Fruit fly (Drosophila melanogaster) whole organism, pupa: ENCODE measurements around the gene jus.

Experiments
- CG12605 ChIP-seq: fragments of 200-800 bp; sonication (Bioruptor generic); IDR thresholded peaks from 2 replicates; pipeline ENCODE4 v1.3.6; 2022; ENCODE audit warnings: missing biosample characterization, missing genetic modification characterization
- CG13204 ChIP-seq: fragments of 200-800 bp; sonication (Bioruptor generic); optimal IDR thresholded peaks from 2 replicates; lab custom pipeline; 2018; ENCODE audit warnings: missing biosample characterization, mild to moderate bottlenecking, missing genetic modification characterization, moderate library complexity
- CG14655 ChIP-seq: fragments of 200-800 bp; sonication (Bioruptor generic); optimal IDR thresholded peaks from 3 replicates; lab custom pipeline; 2017; ENCODE audit warnings: mild to moderate bottlenecking, missing biosample characterization, missing genetic modification reagents, missing genetic modification characterization
- CG15710 ChIP-seq: fragments of 200-800 bp; sonication (Bioruptor generic); optimal IDR thresholded peaks from 2 replicates; lab custom pipeline; 2018; ENCODE audit warnings: missing biosample characterization, mild to moderate bottlenecking, missing genetic modification characterization, moderate library complexity
- CG17806 ChIP-seq: fragments of 200-800 bp; sonication (Bioruptor generic); optimal IDR thresholded peaks from 2 replicates; lab custom pipeline; 2018; ENCODE audit warnings: missing biosample characterization, mild to moderate bottlenecking, missing genetic modification characterization, moderate library complexity
- CG34367 ChIP-seq: fragments of 200-800 bp; sonication (Bioruptor generic); optimal IDR thresholded peaks from 2 replicates; lab custom pipeline; 2018; ENCODE audit warnings: missing biosample characterization, mild to moderate bottlenecking, missing genetic modification characterization
- CG4496 ChIP-seq: fragments of 200-800 bp; sonication (Bioruptor generic); IDR thresholded peaks from 3 replicates; pipeline ENCODE4 v1.3.6; 2022; ENCODE audit warnings: missing biosample characterization, missing genetic modification characterization
- CG8159 ChIP-seq: fragments of 200-800 bp; sonication (Bioruptor generic); optimal IDR thresholded peaks from 3 replicates; lab custom pipeline; 2018; ENCODE audit warnings: missing biosample characterization, mild to moderate bottlenecking, missing genetic modification characterization, moderate library complexity
- CG8301 ChIP-seq: fragments of 200-800 bp; sonication (Bioruptor generic); optimal IDR thresholded peaks from 2 replicates; lab custom pipeline; 2018; ENCODE audit warnings: missing biosample characterization, mild to moderate bottlenecking, missing genetic modification characterization
- CG9948 ChIP-seq: fragments of 200-800 bp; sonication (Bioruptor generic); optimal IDR thresholded peaks from 2 replicates; lab custom pipeline; 2018; ENCODE audit warnings: missing biosample characterization, mild to moderate bottlenecking, missing genetic modification characterization, moderate library complexity
- D1 ChIP-seq: fragments of 200-800 bp; sonication (Bioruptor generic); optimal IDR thresholded peaks from 2 replicates; lab custom pipeline; 2018; ENCODE audit warnings: missing biosample characterization, mild to moderate bottlenecking, missing genetic modification characterization, moderate library complexity
- Ets98B ChIP-seq: fragments of 200-800 bp; sonication (Bioruptor generic); IDR thresholded peaks from 2 replicates; pipeline ENCODE4 v1.3.6; 2022; ENCODE audit warnings: missing biosample characterization, missing genetic modification characterization
- Pif1B ChIP-seq: fragments of 200-800 bp; sonication (Bioruptor generic); optimal IDR thresholded peaks from 3 replicates; lab custom pipeline; 2016; ENCODE audit warnings: missing biosample characterization, missing genetic modification characterization
- Snoo ChIP-seq: fragments of 200-800 bp; sonication (Bioruptor generic); optimal IDR thresholded peaks from 3 replicates; lab custom pipeline; 2017; ENCODE audit warnings: missing biosample characterization, mild to moderate bottlenecking, missing genetic modification characterization, inconsistent platforms
- fd96Ca ChIP-seq: fragments of 200-800 bp; sonication (Bioruptor generic); IDR thresholded peaks from 3 replicates; pipeline ENCODE4 v1.3.6; 2022; ENCODE audit warnings: missing biosample characterization, missing genetic modification characterization
- rn ChIP-seq: fragments of 200-800 bp; sonication (Bioruptor generic); IDR thresholded peaks from 2 replicates; pipeline ENCODE4 v1.3.6; 2022; ENCODE audit warnings: missing biosample characterization, missing genetic modification characterization

Gene jus

dm6 chr3R:29122817-29123611 is 71.8 kb downstream of the jus start, which contains the start of the genes yem and Ctl2:
TSS of gene yem (minus strand) at chr3R:29122879.
TSS of gene Ctl2 (plus strand) at chr3R:29123370.
- TF ChIP-seq Pif1B (GFP tag; lab: Kevin White, UChicago) (peak; percentile 52), CG34367 (tag; lab: Kevin White, UChicago) (peak; percentile 17), fd96Ca (GFP tag; lab: Robert Waterston, UW) (peak; percentile 65), CG13204 (GFP tag; lab: Kevin White, UChicago) (no peak), Ets98B (GFP tag; lab: Robert Waterston, UW) (peak; percentile 36), CG8301 (no peak), CG17806 (tag; lab: Kevin White, UChicago) (peak; percentile 40), rn (GFP tag; lab: Robert Waterston, UW) (peak; percentile 20; the same call in 1 of the 2 replicates), CG14655 (no peak), CG12605 (GFP tag; lab: Robert Waterston, UW) (no peak; the same call in 1 of the 2 replicates), CG15710 (tag; lab: Kevin White, UChicago) (peak; percentile 54), CG8159 (peak; percentile 62), Snoo (peak; percentile 22), CG9948 (tag; lab: Kevin White, UChicago) (peak; percentile 46), CG4496 (peak; percentile 45), D1 (tag; lab: Kevin White, UChicago) (no peak)
- TF ChIP-seq, all 21 proteins: peak for 11
